Fruit fly (Drosophila melanogaster) whole organism, embryonic: ENCODE measurements around the gene RabGGTa.

ENCODE experiments used
- Blimp-1 ChIP-seq: fragments of 200-800 bp; sonication (Bioruptor generic); optimal IDR thresholded peaks from 3 replicates; lab custom pipeline; 2018; ENCODE audit warnings: missing biosample characterization, missing genetic modification characterization, mild to moderate bottlenecking, moderate library complexity, missing genetic modification reagents
- CG11560 ChIP-seq: fragments of 200-800 bp; sonication (Bioruptor generic); IDR thresholded peaks from 3 replicates; pipeline ENCODE4 v1.3.6; 2022; ENCODE audit warnings: missing biosample characterization, missing genetic modification characterization
- Doc2 ChIP-seq: fragments of 200-800 bp; sonication (Bioruptor generic); IDR thresholded peaks from 2 replicates; pipeline ENCODE4 v1.3.6; 2022; ENCODE audit warnings: missing biosample characterization, missing genetic modification characterization
- dati ChIP-seq: fragments of 200-800 bp; sonication (Bioruptor generic); IDR thresholded peaks from 2 replicates; pipeline ENCODE4 v1.3.6; 2022; ENCODE audit warnings: missing biosample characterization, missing genetic modification characterization
- fd102C ChIP-seq: fragments of 200-800 bp; sonication (Bioruptor generic); optimal IDR thresholded peaks from 2 replicates; lab custom pipeline; 2018; ENCODE audit warnings: missing biosample characterization, mild to moderate bottlenecking, missing genetic modification characterization, moderate library complexity
- kay ChIP-seq: fragments of 200-800 bp; sonication (Bioruptor generic); optimal IDR thresholded peaks from 2 replicates; lab custom pipeline; 2016; ENCODE audit warnings: missing biosample characterization, missing genetic modification characterization
- prd ChIP-seq, 3 experiments: fragments of >200 bp in 2 of 3; fragments of 200-800 bp in 1 of 3; sonication (Bioruptor generic) in 1 of 3; optimal IDR thresholded peaks in 2 of 3; IDR thresholded peaks in 1 of 3; 2 replicates in 2 of 3; 3 replicates in 1 of 3; pipeline versions ENCODE4 v1.3.6 to Lab custom; 2017 to 2022; ENCODE audit warnings: missing biosample characterization in 1 of 3, missing genetic modification characterization in 1 of 3
- row ChIP-seq: fragments of 200-800 bp; sonication (Bioruptor generic); IDR thresholded peaks from 3 replicates; pipeline ENCODE4 v1.3.6; 2022; ENCODE audit warnings: missing biosample characterization, missing genetic modification characterization
- sens-2 ChIP-seq: fragments of 200-800 bp; sonication (Bioruptor generic); IDR thresholded peaks from 2 replicates; pipeline ENCODE4 v1.3.6; 2022; ENCODE audit warnings: missing biosample characterization, missing genetic modification characterization
- tap ChIP-seq: fragments of 200-800 bp; optimal IDR thresholded peaks from 3 replicates; lab custom pipeline; 2019; ENCODE audit warnings: missing biosample characterization, mild to moderate bottlenecking, missing genetic modification characterization, moderate library complexity

DNA sequence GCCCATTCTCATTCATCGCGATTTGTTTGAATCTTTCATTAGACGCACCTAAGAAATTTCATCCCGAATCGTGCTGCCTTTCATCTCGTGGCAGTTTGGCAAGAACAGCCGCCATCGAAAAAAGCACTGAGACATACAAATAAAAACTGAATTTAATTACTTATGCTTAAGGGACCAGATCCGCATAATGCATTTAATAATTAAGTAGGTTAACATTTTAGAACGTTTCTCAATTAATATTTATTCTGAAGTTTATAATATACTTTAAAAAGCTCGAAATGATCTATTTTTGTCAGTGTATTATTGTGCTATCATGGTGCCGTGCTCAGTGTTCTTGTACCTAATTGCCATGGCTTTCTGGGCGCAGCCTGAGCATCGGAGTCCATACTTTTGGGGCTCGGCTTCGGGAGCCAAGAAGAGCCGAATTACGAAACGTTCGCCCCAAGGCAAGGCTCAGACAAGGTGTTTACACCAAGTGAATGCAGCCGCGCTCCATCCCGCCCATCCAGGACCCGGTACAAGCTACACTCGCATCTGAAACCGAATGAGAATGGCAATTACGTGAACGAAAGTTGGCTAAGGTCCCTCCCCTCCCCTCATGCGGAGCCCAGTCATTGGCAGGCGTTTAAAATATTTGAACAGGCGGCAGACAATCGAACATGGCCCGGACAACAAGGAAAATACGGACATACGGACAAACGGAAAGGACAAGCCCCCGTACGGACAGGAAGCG is 27.4 kb upstream of the RabGGTa start:
- no peak for TF ChIP-seq Doc2 (GFP tag; lab: Robert Waterston, UW)
- TF ChIP-seq dati: no peak
- TF ChIP-seq tap (tag; lab: Kevin White, UChicago): no peak
- TF ChIP-seq Blimp-1: peak; percentile 55
- TF ChIP-seq fd102C (GFP tag; lab: Kevin White, UChicago): no peak
- peak; percentile 57 for TF ChIP-seq row (GFP tag; lab: Robert Waterston, UW)
- no peak for TF ChIP-seq prd (optimal IDR thresholded peaks at IDR 0.05; lab: Kevin White, UChicago)
- 0 out of 3 replicates have a peak, but pooled peaks have one; percentile 28 for TF ChIP-seq prd (GFP tag; IDR thresholded peaks at IDR 0.05; lab: Robert Waterston, UW)
- no peak for TF ChIP-seq kay (GFP tag; lab: Kevin White, UChicago)
- no peak for TF ChIP-seq sens-2 (GFP tag; lab: Robert Waterston, UW)
- TF ChIP-seq CG11560 (tag; lab: Robert Waterston, UW): no peak
